Fruit fly (Drosophila melanogaster) whole organism, embryonic: ENCODE measurements around the gene CG34435.

Experiments used
- BEAF-32 ChIP-seq: fragments of 200-800 bp; sonication (Bioruptor generic); optimal IDR thresholded peaks from 3 replicates; lab custom pipeline; 2017; ENCODE audit warnings: missing biosample characterization, missing genetic modification characterization, mild to moderate bottlenecking, moderate library complexity, missing genetic modification reagents
- CG10147 ChIP-seq: fragments of 200-800 bp; sonication (Bioruptor generic); optimal IDR thresholded peaks from 2 replicates; lab custom pipeline; 2019; ENCODE audit warnings: missing biosample characterization, mild to moderate bottlenecking, missing genetic modification characterization, moderate library complexity
- CG10366 ChIP-seq: fragments of 200-800 bp; sonication (Bioruptor generic); IDR thresholded peaks from 2 replicates; pipeline ENCODE4 v1.3.6; 2022; ENCODE audit warnings: missing biosample characterization, missing genetic modification characterization
- CG14710 ChIP-seq: fragments of 200-800 bp; sonication (Bioruptor generic); optimal IDR thresholded peaks from 3 replicates; lab custom pipeline; 2019; ENCODE audit warnings: missing biosample characterization, mild to moderate bottlenecking, missing genetic modification characterization, moderate library complexity
- CG14860 ChIP-seq: fragments of 200-800 bp; sonication (Bioruptor generic); IDR thresholded peaks from 3 replicates; pipeline ENCODE4 v1.3.6; 2022; ENCODE audit warnings: missing biosample characterization, missing genetic modification characterization; ENCODE audit not compliant: partially characterized antibody
- CG17359 ChIP-seq: fragments of 200-800 bp; sonication (Bioruptor generic); optimal IDR thresholded peaks from 3 replicates; lab custom pipeline; 2018; ENCODE audit warnings: missing biosample characterization, mild to moderate bottlenecking, missing genetic modification characterization, moderate library complexity
- CG17612 ChIP-seq: fragments of 200-800 bp; sonication (Bioruptor generic); IDR thresholded peaks from 2 replicates; pipeline ENCODE4 v1.3.6; 2022; ENCODE audit warnings: missing biosample characterization, missing genetic modification characterization
- CG17829 ChIP-seq: fragments of 200-800 bp; optimal IDR thresholded peaks from 2 replicates; lab custom pipeline; 2019; ENCODE audit warnings: missing biosample characterization, mild to moderate bottlenecking, missing genetic modification characterization, moderate library complexity
- CG1832 ChIP-seq: fragments of 200-800 bp; sonication (Bioruptor generic); optimal IDR thresholded peaks from 2 replicates; lab custom pipeline; 2017; ENCODE audit warnings: missing biosample characterization, mild to moderate bottlenecking, missing genetic modification characterization, inconsistent platforms
- CG30431 ChIP-seq: fragments of 200-800 bp; sonication (Bioruptor generic); optimal IDR thresholded peaks from 2 replicates; lab custom pipeline; 2017; ENCODE audit warnings: missing biosample characterization, missing genetic modification characterization
- CG32767 ChIP-seq: fragments of 200-800 bp; sonication (Bioruptor generic); IDR thresholded peaks from 2 replicates; pipeline ENCODE4 v1.3.6; 2022; ENCODE audit warnings: missing biosample characterization, missing genetic modification characterization
- CG3838 ChIP-seq: fragments of 200-800 bp; sonication (Bioruptor generic); optimal IDR thresholded peaks from 3 replicates; lab custom pipeline; 2016; ENCODE audit warnings: missing biosample characterization, missing genetic modification characterization
- CG3847 ChIP-seq: fragments of 200-800 bp; sonication (Bioruptor generic); IDR thresholded peaks from 2 replicates; pipeline ENCODE4 v1.3.6; 2022; ENCODE audit warnings: missing biosample characterization, missing genetic modification characterization
- CG4328 ChIP-seq: fragments of 200-800 bp; sonication (Bioruptor generic); optimal IDR thresholded peaks from 3 replicates; lab custom pipeline; 2017; ENCODE audit warnings: missing biosample characterization, missing genetic modification reagents, missing genetic modification characterization
- CG43689 ChIP-seq: fragments of 200-800 bp; sonication (Bioruptor generic); IDR thresholded peaks from 2 replicates; pipeline ENCODE4 v1.3.6; 2022; ENCODE audit warnings: missing biosample characterization, missing genetic modification characterization
- CG7963 ChIP-seq: fragments of 200-800 bp; sonication (Bioruptor generic); IDR thresholded peaks from 3 replicates; pipeline ENCODE4 v1.3.6; 2022; ENCODE audit warnings: missing biosample characterization, missing genetic modification characterization; ENCODE audit not compliant: partially characterized antibody
- CG9797 ChIP-seq: fragments of 200-800 bp; sonication (Bioruptor generic); optimal IDR thresholded peaks from 3 replicates; lab custom pipeline; 2018; ENCODE audit warnings: missing biosample characterization, mild to moderate bottlenecking, missing genetic modification characterization
- Doc3 ChIP-seq: fragments of 200-800 bp; sonication (Bioruptor generic); IDR thresholded peaks from 3 replicates; pipeline ENCODE4 v1.3.6; 2022; ENCODE audit warnings: missing biosample characterization, missing genetic modification characterization; ENCODE audit not compliant: partially characterized antibody
- Dp ChIP-seq: fragments of 200-800 bp; sonication (Bioruptor generic); optimal IDR thresholded peaks from 2 replicates; lab custom pipeline; 2018; ENCODE audit warnings: missing biosample characterization, mild to moderate bottlenecking, missing genetic modification characterization, moderate library complexity
- Hr3 ChIP-seq: fragments of 200-800 bp; sonication (Bioruptor generic); optimal IDR thresholded peaks from 3 replicates; lab custom pipeline; 2016; ENCODE audit warnings: missing biosample characterization, missing genetic modification characterization
- Hr78 ChIP-seq, 2 experiments: fragments of 200-800 bp in 1 of 2; fragments of >200 bp in 1 of 2; sonication (Bioruptor generic) in 1 of 2; optimal IDR thresholded peaks; 2 replicates each; lab custom pipeline; 2017 to 2019; ENCODE audit warnings: missing biosample characterization in 2 of 2, missing genetic modification characterization in 2 of 2, mild to moderate bottlenecking in 1 of 2, moderate library complexity in 1 of 2
- Lim3 ChIP-seq: fragments of 200-800 bp; sonication (Bioruptor generic); IDR thresholded peaks from 2 replicates; pipeline ENCODE4 v1.3.6; 2022; ENCODE audit warnings: missing biosample characterization, missing genetic modification characterization
- Opbp ChIP-seq: fragments of 200-800 bp; sonication (Bioruptor generic); IDR thresholded peaks from 3 replicates; pipeline ENCODE4 v1.3.6; 2022; ENCODE audit warnings: missing biosample characterization, missing genetic modification characterization; ENCODE audit not compliant: partially characterized antibody
- Ravus ChIP-seq: fragments of 200-800 bp; sonication (Bioruptor generic); IDR thresholded peaks from 2 replicates; pipeline ENCODE4 v1.3.6; 2022; ENCODE audit warnings: missing biosample characterization, missing genetic modification characterization
- amos ChIP-seq: fragments of 200-800 bp; sonication (Bioruptor generic); IDR thresholded peaks from 2 replicates; pipeline ENCODE4 v1.3.6; 2022; ENCODE audit warnings: missing biosample characterization, missing genetic modification characterization; ENCODE audit not compliant: partially characterized antibody
- bowl ChIP-seq: fragments of 200-800 bp; sonication (Bioruptor generic); IDR thresholded peaks from 2 replicates; pipeline ENCODE4 v1.3.6; 2022; ENCODE audit warnings: missing biosample characterization, missing genetic modification characterization
- cato ChIP-seq: fragments of 200-800 bp; sonication (Bioruptor generic); optimal IDR thresholded peaks from 2 replicates; lab custom pipeline; 2016; ENCODE audit warnings: missing biosample characterization, missing genetic modification characterization, borderline replicate concordance
- caup ChIP-seq: fragments of 200-800 bp; sonication (Bioruptor generic); optimal IDR thresholded peaks from 3 replicates; lab custom pipeline; 2017; ENCODE audit warnings: missing biosample characterization, mild to moderate bottlenecking, missing genetic modification characterization, moderate library complexity; ENCODE audit not compliant: severe bottlenecking
- dan ChIP-seq: fragments of 200-800 bp; sonication (Bioruptor generic); IDR thresholded peaks from 2 replicates; pipeline ENCODE4 v1.3.6; 2022; ENCODE audit warnings: missing biosample characterization, missing genetic modification characterization
- disco-r ChIP-seq: fragments of 200-800 bp; sonication (Bioruptor generic); optimal IDR thresholded peaks from 2 replicates; lab custom pipeline; 2016; ENCODE audit warnings: missing biosample characterization, missing genetic modification characterization
- dysf ChIP-seq: fragments of 200-800 bp; sonication (Bioruptor generic); IDR thresholded peaks from 3 replicates; pipeline ENCODE4 v1.3.6; 2022; ENCODE audit warnings: missing biosample characterization, missing genetic modification characterization
- ems ChIP-seq: fragments of 200-800 bp; sonication (Bioruptor generic); optimal IDR thresholded peaks from 3 replicates; lab custom pipeline; 2016; ENCODE audit warnings: missing biosample characterization, missing genetic modification characterization
- en ChIP-seq: fragments of 200-800 bp; sonication (Bioruptor generic); optimal IDR thresholded peaks from 2 replicates; lab custom pipeline; 2016; ENCODE audit warnings: missing biosample characterization, missing genetic modification characterization
- fd102C ChIP-seq: fragments of 200-800 bp; sonication (Bioruptor generic); optimal IDR thresholded peaks from 2 replicates; lab custom pipeline; 2018; ENCODE audit warnings: missing biosample characterization, mild to moderate bottlenecking, missing genetic modification characterization, moderate library complexity
- gem ChIP-seq: fragments of 200-800 bp; sonication (Bioruptor generic); optimal IDR thresholded peaks from 2 replicates; lab custom pipeline; 2019; ENCODE audit warnings: missing biosample characterization, mild to moderate bottlenecking, missing genetic modification characterization, moderate library complexity
- hb ChIP-seq: fragments of 200-800 bp; sonication (Bioruptor generic); IDR thresholded peaks from 3 replicates; pipeline ENCODE4 v1.3.6; 2022; ENCODE audit warnings: missing biosample characterization, missing genetic modification characterization; ENCODE audit not compliant: partially characterized antibody
- ken ChIP-seq: fragments of 200-800 bp; sonication (Bioruptor generic); IDR thresholded peaks from 3 replicates; pipeline ENCODE4 v1.3.6; 2022; ENCODE audit warnings: missing biosample characterization, missing genetic modification characterization
- lab ChIP-seq: fragments of 200-800 bp; sonication (Bioruptor generic); optimal IDR thresholded peaks from 3 replicates; lab custom pipeline; 2017; ENCODE audit warnings: missing biosample characterization, missing genetic modification characterization, mild to moderate bottlenecking, moderate library complexity, missing genetic modification reagents
- lilli ChIP-seq: fragments of 200-800 bp; sonication (Bioruptor generic); optimal IDR thresholded peaks from 3 replicates; lab custom pipeline; 2016; ENCODE audit warnings: missing biosample characterization, missing genetic modification characterization
- lola ChIP-seq, 3 experiments: fragments of >200 bp in 2 of 3; fragments of 200-800 bp in 1 of 3; sonication (Bioruptor generic) in 1 of 3; optimal IDR thresholded peaks; 2 replicates each; lab custom pipeline; 2017 to 2019; ENCODE audit warnings: missing biosample characterization in 3 of 3, missing genetic modification characterization in 3 of 3, mild to moderate bottlenecking in 1 of 3, moderate library complexity in 1 of 3
- luna ChIP-seq: fragments of 200-800 bp; sonication (Bioruptor generic); optimal IDR thresholded peaks from 2 replicates; lab custom pipeline; 2016; ENCODE audit warnings: missing biosample characterization, missing genetic modification characterization
- nom ChIP-seq: fragments of 200-800 bp; sonication (Bioruptor generic); optimal IDR thresholded peaks from 2 replicates; lab custom pipeline; 2017; ENCODE audit warnings: missing biosample characterization, missing genetic modification characterization, mild to moderate bottlenecking, moderate library complexity, missing genetic modification reagents
- p53 ChIP-seq: fragments of 200-800 bp; sonication (Bioruptor generic); optimal IDR thresholded peaks from 2 replicates; lab custom pipeline; 2016; ENCODE audit warnings: missing biosample characterization, missing genetic modification characterization
- phol ChIP-seq: fragments of 200-800 bp; sonication (Bioruptor generic); optimal IDR thresholded peaks from 3 replicates; lab custom pipeline; 2018; ENCODE audit warnings: missing biosample characterization, mild to moderate bottlenecking, missing genetic modification characterization, moderate library complexity
- row ChIP-seq: fragments of 200-800 bp; sonication (Bioruptor generic); IDR thresholded peaks from 3 replicates; pipeline ENCODE4 v1.3.6; 2022; ENCODE audit warnings: missing biosample characterization, missing genetic modification characterization
- tna ChIP-seq: fragments of 200-800 bp; sonication (Bioruptor generic); IDR thresholded peaks from 2 replicates; pipeline ENCODE4 v1.3.6; 2022; ENCODE audit warnings: missing biosample characterization, missing genetic modification characterization; ENCODE audit not compliant: partially characterized antibody
- wek ChIP-seq: fragments of 200-800 bp; sonication (Bioruptor generic); optimal IDR thresholded peaks from 3 replicates; lab custom pipeline; 2018; ENCODE audit warnings: missing biosample characterization, mild to moderate bottlenecking, missing genetic modification characterization, moderate library complexity

Gene CG34435

DNA sequence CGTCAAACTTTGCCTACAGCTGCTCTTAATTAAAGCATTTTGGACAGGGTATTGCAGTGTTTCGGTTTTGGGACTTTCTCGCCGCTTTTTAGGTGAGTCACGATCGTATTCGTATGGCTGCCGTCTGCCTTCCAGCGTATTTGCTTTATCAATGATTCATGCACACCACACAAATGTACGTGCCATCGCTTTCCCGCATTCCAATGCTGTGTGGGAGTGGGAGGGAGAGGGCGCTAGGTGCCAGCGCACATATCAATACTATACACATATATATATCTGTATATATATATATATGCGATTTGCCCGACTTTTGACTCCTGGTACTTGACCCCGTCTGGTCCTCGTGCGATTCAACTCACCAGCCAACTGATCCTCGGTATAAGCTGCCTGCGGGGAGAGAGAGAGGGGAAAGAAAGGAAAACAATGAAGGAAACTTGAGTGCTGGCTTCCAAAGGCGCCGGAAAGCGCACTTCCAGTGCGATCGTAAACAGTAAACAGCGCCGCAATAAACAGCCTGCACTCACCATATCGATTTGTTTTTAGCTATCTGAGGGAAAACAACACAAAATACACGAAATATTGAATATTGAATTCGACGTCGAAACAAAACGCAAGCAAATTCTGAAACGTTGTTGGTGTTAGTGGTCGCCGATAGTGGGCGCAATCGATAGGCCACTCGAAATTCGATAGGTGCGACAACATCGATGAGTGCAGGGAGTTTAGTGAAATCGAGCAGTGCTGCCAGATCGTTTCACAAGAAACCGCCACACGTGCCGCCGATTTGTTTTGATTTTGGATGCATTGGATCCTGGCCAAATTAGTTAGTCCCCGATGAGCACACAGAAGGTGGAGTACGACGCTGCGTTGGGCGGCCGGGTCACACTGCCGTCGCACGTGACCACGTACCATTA lies 7.9 kb upstream of the CG34435 start, which contains the start of the genes Mlc-c and Pop1 (continued):
- peak; percentile 6 for TF ChIP-seq phol (tag; lab: Kevin White, UChicago)
- TF ChIP-seq CG3838 (GFP tag; lab: Kevin White, UChicago) = no peak
- no peak for TF ChIP-seq CG17612 (GFP tag; lab: Robert Waterston, UW)
- TF ChIP-seq Doc3 (GFP tag; lab: Robert Waterston, UW) = peak; percentile 68
- TF ChIP-seq lab = no peak
- no peak for TF ChIP-seq caup (GFP tag; lab: Kevin White, UChicago)
- no peak for TF ChIP-seq CG43689
- no peak for TF ChIP-seq luna (GFP tag; lab: Kevin White, UChicago)
- peak; percentile 96 for TF ChIP-seq Opbp (GFP tag; lab: Robert Waterston, UW)
- TF ChIP-seq CG1832 (GFP tag; lab: Kevin White, UChicago) = peak; percentile 72
- no peak for TF ChIP-seq dysf
- peak; percentile 40 for TF ChIP-seq CG14710 (tag; lab: Kevin White, UChicago)
- no peak for TF ChIP-seq CG10366 (GFP tag; lab: Robert Waterston, UW)
- peak; percentile 88 for TF ChIP-seq tna (GFP tag; lab: Robert Waterston, UW)
- peak; percentile 87 for TF ChIP-seq CG14860 (GFP tag; lab: Robert Waterston, UW)
- TF ChIP-seq Hr3 (GFP tag; lab: Kevin White, UChicago) = no peak
- no peak for TF ChIP-seq Lim3 (GFP tag; lab: Robert Waterston, UW)
- peak; percentile 86 for TF ChIP-seq Dp (GFP tag; lab: Kevin White, UChicago)
- peak; percentile 85 for TF ChIP-seq CG7963 (GFP tag; lab: Robert Waterston, UW)
- TF ChIP-seq Hr78 (GFP tag; optimal IDR thresholded peaks at IDR 0.05; lab: Kevin White, UChicago) = peak in 1 of 2 experiments; percentile 61
- no peak for TF ChIP-seq en (GFP tag; lab: Kevin White, UChicago)
- no peak for TF ChIP-seq Ravus
- TF ChIP-seq CG30431 (GFP tag; lab: Kevin White, UChicago) = no peak
- TF ChIP-seq CG17829 (tag; lab: Kevin White, UChicago) = peak; percentile 19
- TF ChIP-seq cato (GFP tag; lab: Kevin White, UChicago) = no peak
- peak; percentile 43 for TF ChIP-seq CG9797 (GFP tag; lab: Kevin White, UChicago)
- no peak for TF ChIP-seq CG32767 (GFP tag; lab: Robert Waterston, UW)
- no peak for TF ChIP-seq ems (GFP tag; lab: Kevin White, UChicago)
- no peak for TF ChIP-seq bowl
- TF ChIP-seq fd102C (GFP tag; lab: Kevin White, UChicago) = no peak
- no peak for TF ChIP-seq lilli
- TF ChIP-seq disco-r (GFP tag; lab: Kevin White, UChicago) = no peak
- TF ChIP-seq CG17359 (tag; lab: Kevin White, UChicago) = no peak
- no peak for TF ChIP-seq wek (GFP tag; lab: Kevin White, UChicago)
- no peak for TF ChIP-seq CG4328 (GFP tag; lab: Kevin White, UChicago)
- no peak for TF ChIP-seq lola (GFP tag; optimal IDR thresholded peaks at IDR 0.05; lab: Kevin White, UChicago)
- peak; percentile 97 for TF ChIP-seq amos (GFP tag; lab: Robert Waterston, UW)
- TF ChIP-seq ken = no peak
- peak; percentile 16 for TF ChIP-seq nom (GFP tag; lab: Kevin White, UChicago)
- peak; percentile 89 for TF ChIP-seq hb
- TF ChIP-seq CG3847 (GFP tag; lab: Robert Waterston, UW) = peak; percentile 63
- TF ChIP-seq gem = no peak
- peak; percentile 14 for TF ChIP-seq CG10147 (GFP tag; lab: Kevin White, UChicago)
- no peak for TF ChIP-seq dan (GFP tag; lab: Robert Waterston, UW)
- no peak for TF ChIP-seq p53
- TF ChIP-seq BEAF-32 (GFP tag; lab: Kevin White, UChicago) = peak; percentile 92
- TF ChIP-seq row = no peak
